Fruit fly (Drosophila melanogaster) whole organism, wandering third instar larva: ENCODE data around the gene Targ3.
A peak's percentile ranks its signal among the peaks of the same experiment; 100 is the strongest.

Source experiments
- CG32264 ChIP-seq: fragments of 200-800 bp; sonication (Bioruptor generic); optimal IDR thresholded peaks from 2 replicates; lab custom pipeline; 2016; ENCODE audit warnings: missing biosample characterization, missing genetic modification characterization
- CG9705 ChIP-seq: fragments of 200-800 bp; sonication (Bioruptor generic); optimal IDR thresholded peaks from 2 replicates; lab custom pipeline; 2018; ENCODE audit warnings: missing biosample characterization, mild to moderate bottlenecking, missing genetic modification characterization
- CrebA ChIP-seq: fragments of 200-800 bp; sonication (Bioruptor generic); optimal IDR thresholded peaks from 2 replicates; lab custom pipeline; 2016; ENCODE audit warnings: missing biosample characterization, mild to moderate bottlenecking, missing genetic modification characterization, borderline replicate concordance
- Dfd ChIP-seq: fragments of >200 bp; optimal IDR thresholded peaks from 2 replicates; lab custom pipeline; 2017; ENCODE audit warnings: missing biosample characterization, missing genetic modification characterization
- Dif ChIP-seq: fragments of 200-275, 200-300 bp; sonication (Bioruptor generic); optimal IDR thresholded peaks from 2 replicates; lab custom pipeline; 2018; ENCODE audit warnings: missing biosample characterization, missing genetic modification characterization; ENCODE audit not compliant: partially characterized antibody
- HLH106 ChIP-seq: fragments of 200-800 bp; optimal IDR thresholded peaks from 3 replicates; lab custom pipeline; 2019; ENCODE audit warnings: missing biosample characterization, mild to moderate bottlenecking, missing genetic modification characterization, moderate library complexity
- Hnf4 ChIP-seq: fragments of 200-800 bp; sonication (Bioruptor generic); optimal IDR thresholded peaks from 2 replicates; lab custom pipeline; 2016; ENCODE audit warnings: missing biosample characterization, mild to moderate bottlenecking, missing genetic modification characterization
- Hr78 ChIP-seq: fragments of >200 bp; optimal IDR thresholded peaks from 2 replicates; lab custom pipeline; 2017; ENCODE audit warnings: missing biosample characterization, missing genetic modification characterization
- Hr83 ChIP-seq: fragments of 200-300 bp; sonication (Bioruptor generic); optimal IDR thresholded peaks from 2 replicates; lab custom pipeline; 2016; ENCODE audit warnings: missing biosample characterization, mild to moderate bottlenecking, missing genetic modification characterization, moderate library complexity; ENCODE audit not compliant: poor library complexity, severe bottlenecking
- Jra ChIP-seq: sonication (Bioruptor generic); optimal IDR thresholded peaks from 2 replicates; lab custom pipeline; 2016; ENCODE audit warnings: missing biosample characterization, missing genetic modification characterization
- Mio ChIP-seq: sonication (Bioruptor generic); optimal IDR thresholded peaks from 2 replicates; lab custom pipeline; 2016; ENCODE audit warnings: missing biosample characterization, missing genetic modification characterization
- Myc ChIP-seq: fragments of >200 bp; optimal IDR thresholded peaks from 2 replicates; lab custom pipeline; 2017
- N ChIP-seq: fragments of >200 bp; optimal IDR thresholded peaks from 2 replicates; lab custom pipeline; 2018; ENCODE audit warnings: missing biosample characterization, missing external identifiers, missing genetic modification characterization
- Sp1 ChIP-seq: fragments of 200-800 bp; sonication (Bioruptor generic); optimal IDR thresholded peaks from 3 replicates; lab custom pipeline; 2019; ENCODE audit warnings: missing biosample characterization, mild to moderate bottlenecking, missing genetic modification characterization, moderate library complexity
- Vsx2 ChIP-seq: fragments of 200-300, 225-300 bp; sonication (Bioruptor generic); optimal IDR thresholded peaks from 2 replicates; lab custom pipeline; 2018; ENCODE audit warnings: missing biosample characterization, missing genetic modification characterization; ENCODE audit not compliant: partially characterized antibody
- br ChIP-seq: fragments of 200-800 bp; sonication (Bioruptor generic); optimal IDR thresholded peaks from 2 replicates; lab custom pipeline; 2016; ENCODE audit warnings: missing biosample characterization, missing genetic modification characterization
- brk ChIP-seq: fragments of 200-800 bp; sonication (Bioruptor generic); optimal IDR thresholded peaks from 2 replicates; lab custom pipeline; 2016; ENCODE audit warnings: missing biosample characterization, mild to moderate bottlenecking, missing genetic modification characterization
- dl ChIP-seq, 2 experiments: fragments of 175-275, 200-275 bp in 1 of 2; fragments of 200-275 bp in 1 of 2; sonication (Bioruptor generic); optimal IDR thresholded peaks; lab custom pipeline; 2018; ENCODE audit warnings: mild to moderate bottlenecking in 2 of 2, missing biosample characterization in 2 of 2, missing genetic modification characterization in 2 of 2, moderate library complexity in 2 of 2; ENCODE audit not compliant: partially characterized antibody in 2 of 2, insufficient read depth in 1 of 2
- dmrt93B ChIP-seq: fragments of 200-800 bp; sonication (Bioruptor generic); optimal IDR thresholded peaks from 2 replicates; lab custom pipeline; 2018; ENCODE audit warnings: missing biosample characterization, mild to moderate bottlenecking, missing genetic modification characterization
- foxo ChIP-seq, 2 experiments: fragments of 200-800 bp; sonication (Bioruptor generic); optimal IDR thresholded peaks; 2 replicates in 1 of 2; 3 replicates in 1 of 2; lab custom pipeline; 2016 to 2017; ENCODE audit warnings: missing biosample characterization in 2 of 2, missing genetic modification characterization in 2 of 2
- h ChIP-seq: fragments of 200-800 bp; sonication (Bioruptor generic); optimal IDR thresholded peaks from 3 replicates; lab custom pipeline; 2016; ENCODE audit warnings: missing biosample characterization, mild to moderate bottlenecking, missing genetic modification characterization
- jim ChIP-seq: fragments of 175-275, 200-325 bp; sonication (Bioruptor generic); optimal IDR thresholded peaks from 2 replicates; lab custom pipeline; 2016; ENCODE audit warnings: missing biosample characterization, mild to moderate bottlenecking, missing genetic modification characterization
- lola ChIP-seq: fragments of >200 bp; optimal IDR thresholded peaks from 2 replicates; lab custom pipeline; 2017; ENCODE audit warnings: missing biosample characterization, missing genetic modification characterization
- pan ChIP-seq: fragments of >200 bp; optimal IDR thresholded peaks from 2 replicates; lab custom pipeline; 2017
- psq ChIP-seq: fragments of 200-800 bp; sonication (Bioruptor generic); optimal IDR thresholded peaks from 3 replicates; lab custom pipeline; 2017; ENCODE audit warnings: missing biosample characterization, mild to moderate bottlenecking, missing genetic modification characterization, moderate library complexity
- rgr ChIP-seq: fragments of 200-800 bp; sonication (Bioruptor generic); optimal IDR thresholded peaks from 3 replicates; lab custom pipeline; 2016; ENCODE audit warnings: missing biosample characterization, mild to moderate bottlenecking, missing genetic modification characterization
- sage ChIP-seq: fragments of 200-800 bp; sonication (Bioruptor generic); optimal IDR thresholded peaks from 2 replicates; lab custom pipeline; 2016; ENCODE audit warnings: missing biosample characterization, mild to moderate bottlenecking, missing genetic modification characterization
- sv ChIP-seq: fragments of 200-800 bp; sonication (Bioruptor generic); optimal IDR thresholded peaks from 3 replicates; lab custom pipeline; 2016; ENCODE audit warnings: missing biosample characterization, missing genetic modification characterization
- tai ChIP-seq: sonication (Bioruptor generic); optimal IDR thresholded peaks from 2 replicates; lab custom pipeline; 2016; ENCODE audit warnings: missing biosample characterization, missing genetic modification characterization
- usp ChIP-seq: fragments of >200 bp; optimal IDR thresholded peaks from 2 replicates; lab custom pipeline; 2017; ENCODE audit warnings: missing biosample characterization, missing genetic modification characterization
- woc ChIP-seq: sonication (Bioruptor generic); optimal IDR thresholded peaks from 2 replicates; lab custom pipeline; 2016; ENCODE audit warnings: missing biosample characterization, mild to moderate bottlenecking, missing genetic modification characterization

The Targ3 gene

dm6 chr3L:21185622-21186021 is 11.0 kb upstream of the Targ3 start:
- no peak for TF ChIP-seq Jra (GFP tag; lab: Kevin White, UChicago)
- TF ChIP-seq br (GFP tag; lab: Kevin White, UChicago), result no peak
- TF ChIP-seq Dfd (GFP tag; lab: Kevin White, UChicago), result no peak
- no peak for TF ChIP-seq rgr (GFP tag; lab: Kevin White, UChicago)
- no peak for TF ChIP-seq sv

- TF ChIP-seq sage (GFP tag; lab: Kevin White, UChicago) (no peak), usp (no peak), Hnf4 (GFP tag; lab: Kevin White, UChicago) (no peak), Myc (lab: Kevin White, UChicago) (no peak), Mio (GFP tag; lab: Kevin White, UChicago) (no peak), jim (GFP tag; lab: Kevin White, UChicago) (no peak), Dfd (GFP tag; lab: Kevin White, UChicago) (no peak), brk (GFP tag; lab: Kevin White, UChicago) (no peak), foxo (GFP tag; optimal IDR thresholded peaks at IDR 0.05; lab: Kevin White, UChicago) (no peak), h (no peak), Hr78 (GFP tag; lab: Kevin White, UChicago) (no peak), dmrt93B (GFP tag; lab: Kevin White, UChicago) (no peak), woc (GFP tag; lab: Kevin White, UChicago) (no peak)
Observed at dm6 chr3L:21186487-21186886, 10.1 kb upstream of the Targ3 start.

- TF ChIP-seq CG9705 (GFP tag; lab: Kevin White, UChicago) (no peak), Dif (GFP tag; lab: Kevin White, UChicago) (no peak), tai (GFP tag; lab: Kevin White, UChicago) (no peak), N (GFP tag; lab: Kevin White, UChicago) (no peak), dmrt93B (GFP tag; lab: Kevin White, UChicago) (no peak)
Observed at dm6 chr3L:21192024-21192423, 4.6 kb upstream of the Targ3 start.

dm6 chr3L:21193170-21193569 is 3.5 kb upstream of the Targ3 start, which contains the start of gene CG42337:
CG42337 (minus strand) TSS chr3L:21193363.
- no peak for TF ChIP-seq dl (GFP tag; optimal IDR thresholded peaks at IDR 0.05; lab: Kevin White, UChicago; ENCODE audit: insufficient read depth in 1 of 2, partially characterized antibody in 2 of 2)
- TF ChIP-seq psq (GFP tag; lab: Kevin White, UChicago), result no peak
- no peak for TF ChIP-seq usp
- TF ChIP-seq CG32264, result no peak
- no peak for TF ChIP-seq rgr (GFP tag; lab: Kevin White, UChicago)
- TF ChIP-seq CrebA (GFP tag; lab: Kevin White, UChicago), result no peak
- TF ChIP-seq Hr83, result no peak
- no peak for TF ChIP-seq tai (GFP tag; lab: Kevin White, UChicago)
- TF ChIP-seq Hr78 (GFP tag; lab: Kevin White, UChicago), result no peak
- TF ChIP-seq Mio (GFP tag; lab: Kevin White, UChicago), result no peak
- no peak for TF ChIP-seq pan

- TF ChIP-seq Hr83, result no peak
- TF ChIP-seq Vsx2 (GFP tag; lab: Kevin White, UChicago), result peak; percentile 10
- no peak for TF ChIP-seq pan
- no peak for TF ChIP-seq Sp1
- TF ChIP-seq N (GFP tag; lab: Kevin White, UChicago), result no peak
- TF ChIP-seq CG32264, result no peak
Observed at dm6 chr3L:21194392-21194925, 2.2 kb upstream of the Targ3 start.

- TF ChIP-seq lola, result no peak
- no peak for TF ChIP-seq Mio (GFP tag; lab: Kevin White, UChicago)
- no peak for TF ChIP-seq HLH106 (tag; lab: Kevin White, UChicago)
- no peak for TF ChIP-seq dl (GFP tag; optimal IDR thresholded peaks at IDR 0.05; lab: Kevin White, UChicago; ENCODE audit: insufficient read depth in 1 of 2, partially characterized antibody in 2 of 2)
- no peak for TF ChIP-seq Hnf4 (GFP tag; lab: Kevin White, UChicago)
- TF ChIP-seq Dif (GFP tag; lab: Kevin White, UChicago), result peak; percentile 13
- TF ChIP-seq, all 38 proteins: peak for 1
Observed at dm6 chr3L:21200587-21200986, 4.0 kb downstream of the Targ3 start.
